Worm (Caenorhabditis elegans) whole organism, L1 larva: ENCODE data around the gene Y116A8C.33.

Experiments used
- aly-2 ChIP-seq: fragments of 150-350 bp; optimal IDR thresholded peaks from 2 replicates; lab custom pipeline; 2014; ENCODE audit warnings: missing biosample characterization, missing genetic modification characterization
- ama-1 ChIP-seq: fragments of 150-350 bp; optimal IDR thresholded peaks from 2 replicates; lab custom pipeline; 2014
- ces-1 ChIP-seq: fragments of 150-350 bp; optimal IDR thresholded peaks from 2 replicates; lab custom pipeline; 2014; ENCODE audit warnings: missing biosample characterization, missing genetic modification reagents, missing genetic modification characterization
- dpl-1 ChIP-seq, 3 experiments: fragments of 150-350 bp in 2 of 3; sonication (generic microtip) in 1 of 3; optimal IDR thresholded peaks; 2 replicates each; lab custom pipeline; 2014 to 2017; ENCODE audit warnings: missing biosample characterization in 3 of 3, missing genetic modification characterization in 3 of 3, missing genetic modification reagents in 3 of 3
- dsc-1 ChIP-seq: sonication (generic microtip); optimal IDR thresholded peaks from 2 replicates; lab custom pipeline; 2016; ENCODE audit warnings: mild to moderate bottlenecking, missing genetic modification characterization, missing compliant biosample characterization
- efl-1 ChIP-seq, 4 experiments: fragments of 150-350 bp; optimal IDR thresholded peaks in 3 of 4; peaks in 1 of 4; 1 replicate in 1 of 4; 2 replicates in 3 of 4; lab custom pipeline; 2014; ENCODE audit warnings: missing biosample characterization in 2 of 4, missing genetic modification characterization in 2 of 4, missing genetic modification reagents in 2 of 4
- efl-3 ChIP-seq: fragments of 200-800 bp; sonication (Bioruptor generic); optimal IDR thresholded peaks from 2 replicates; lab custom pipeline; 2018; ENCODE audit warnings: mild to moderate bottlenecking, missing genetic modification characterization, missing compliant biosample characterization
- egl-27 ChIP-seq, 2 experiments: fragments of 150-350 bp in 1 of 2; sonication (generic microtip); optimal IDR thresholded peaks; 3 replicates each; lab custom pipeline; 2017 to 2018; ENCODE audit warnings: missing biosample characterization in 2 of 2, missing genetic modification characterization in 2 of 2, missing genetic modification reagents in 2 of 2
- elt-2 ChIP-seq: sonication (generic microtip); optimal IDR thresholded peaks from 2 replicates; lab custom pipeline; 2016; ENCODE audit warnings: missing genetic modification characterization, mild to moderate bottlenecking, inconsistent platforms, missing compliant biosample characterization, missing genetic modification reagents
- fkh-4 ChIP-seq: sonication (generic microtip); optimal IDR thresholded peaks from 2 replicates; lab custom pipeline; 2016; ENCODE audit warnings: missing compliant biosample characterization, missing genetic modification characterization, borderline replicate concordance
- fkh-8 ChIP-seq: sonication (generic microtip); optimal IDR thresholded peaks from 2 replicates; lab custom pipeline; 2016; ENCODE audit warnings: mild to moderate bottlenecking, missing genetic modification characterization, missing compliant biosample characterization
- hlh-17 ChIP-seq: fragments of 200-800 bp; sonication (Bioruptor generic); optimal IDR thresholded peaks from 2 replicates; lab custom pipeline; 2018; ENCODE audit warnings: missing genetic modification characterization, mild to moderate bottlenecking, missing compliant biosample characterization, moderate library complexity, borderline replicate concordance
- jun-1 ChIP-seq: fragments of 150-350 bp; optimal IDR thresholded peaks from 2 replicates; lab custom pipeline; 2014; ENCODE audit warnings: missing biosample characterization, missing genetic modification reagents, missing genetic modification characterization
- lin-13 ChIP-seq: fragments of 150-350 bp; optimal IDR thresholded peaks from 2 replicates; lab custom pipeline; 2014; ENCODE audit warnings: missing biosample characterization, missing genetic modification reagents, missing genetic modification characterization
- lin-14 ChIP-seq: fragments of 200-800 bp; sonication (Bioruptor generic); optimal IDR thresholded peaks from 2 replicates; lab custom pipeline; 2018; ENCODE audit warnings: mild to moderate bottlenecking, missing genetic modification characterization, moderate library complexity, missing compliant biosample characterization
- lir-3 ChIP-seq: sonication (generic microtip); optimal IDR thresholded peaks from 2 replicates; lab custom pipeline; 2016; ENCODE audit warnings: mild to moderate bottlenecking, missing genetic modification characterization, moderate library complexity, missing compliant biosample characterization; ENCODE audit not compliant: poor library complexity
- mab-9 ChIP-seq: fragments of 200-800 bp; sonication (Bioruptor generic); IDR thresholded peaks from 2 replicates; pipeline ENCODE4 v1.3.6; 2022; ENCODE audit warnings: missing genetic modification reagents, missing genetic modification characterization, missing compliant biosample characterization
- mef-2 ChIP-seq: fragments of 150-350 bp; optimal IDR thresholded peaks from 2 replicates; lab custom pipeline; 2014; ENCODE audit warnings: missing biosample characterization, missing genetic modification characterization
- nhr-11 ChIP-seq: fragments of 150-350 bp; optimal IDR thresholded peaks from 2 replicates; lab custom pipeline; 2014; ENCODE audit warnings: missing biosample characterization, missing genetic modification characterization
- nhr-19 ChIP-seq: fragments of 200-800 bp; sonication (Bioruptor generic); conservative IDR thresholded peaks from 2 replicates; pipeline ENCODE4 v1.3.6; 2022; ENCODE audit warnings: missing genetic modification characterization, missing compliant biosample characterization
- nhr-28 ChIP-seq: fragments of 150-350 bp; optimal IDR thresholded peaks from 2 replicates; lab custom pipeline; 2014; ENCODE audit warnings: missing biosample characterization, missing genetic modification characterization
- nhr-47 ChIP-seq: sonication (generic microtip); optimal IDR thresholded peaks from 2 replicates; lab custom pipeline; 2016; ENCODE audit warnings: mild to moderate bottlenecking, missing genetic modification characterization, moderate library complexity, missing compliant biosample characterization
- nhr-76 ChIP-seq: sonication (generic microtip); optimal IDR thresholded peaks from 2 replicates; lab custom pipeline; 2017; ENCODE audit warnings: missing biosample characterization, missing genetic modification characterization
- nhr-85 ChIP-seq: sonication (generic microtip); peaks from one replicate; lab custom pipeline; 2016; ENCODE audit warnings: missing genetic modification characterization, inconsistent platforms, missing compliant biosample characterization
- pag-3 ChIP-seq: sonication (generic microtip); optimal IDR thresholded peaks from 2 replicates; lab custom pipeline; 2017; ENCODE audit warnings: missing genetic modification characterization, mild to moderate bottlenecking, missing compliant biosample characterization, antibody characterized with exemption, borderline replicate concordance; ENCODE audit not compliant: insufficient read depth
- pqm-1 ChIP-seq: sonication (generic microtip); optimal IDR thresholded peaks from 3 replicates; lab custom pipeline; 2017; ENCODE audit warnings: missing biosample characterization, missing genetic modification characterization
- rnt-1 ChIP-seq: sonication (generic microtip); optimal IDR thresholded peaks from 2 replicates; lab custom pipeline; 2016; ENCODE audit warnings: mild to moderate bottlenecking, missing genetic modification characterization, moderate library complexity, missing compliant biosample characterization
- skn-1 ChIP-seq: fragments of 150-350 bp; optimal IDR thresholded peaks from 2 replicates; lab custom pipeline; 2014; ENCODE audit warnings: missing biosample characterization, missing genetic modification characterization
- snpc-4 ChIP-seq: fragments of 150-350 bp; optimal IDR thresholded peaks from 2 replicates; lab custom pipeline; 2014; ENCODE audit warnings: missing biosample characterization, missing genetic modification characterization
- snu-23 ChIP-seq: sonication (generic microtip); optimal IDR thresholded peaks from 2 replicates; lab custom pipeline; 2016; ENCODE audit warnings: missing genetic modification characterization, missing compliant biosample characterization
- sptf-1 ChIP-seq: fragments of 150-350 bp; optimal IDR thresholded peaks from 2 replicates; lab custom pipeline; 2014; ENCODE audit warnings: missing biosample characterization, missing genetic modification characterization
- sup-37 ChIP-seq: fragments of 200-800 bp; sonication (Bioruptor generic); optimal IDR thresholded peaks from 2 replicates; lab custom pipeline; 2018; ENCODE audit warnings: mild to moderate bottlenecking, missing genetic modification characterization, missing compliant biosample characterization
- swsn-7 ChIP-seq: sonication (generic microtip); optimal IDR thresholded peaks from 2 replicates; lab custom pipeline; 2016; ENCODE audit warnings: missing genetic modification characterization, missing compliant biosample characterization
- tbx-2 ChIP-seq: sonication (generic microtip); optimal IDR thresholded peaks from 2 replicates; lab custom pipeline; 2016; ENCODE audit warnings: missing genetic modification characterization, missing compliant biosample characterization
- unc-130 ChIP-seq: fragments of 150-350 bp; optimal IDR thresholded peaks from 2 replicates; lab custom pipeline; 2017; ENCODE audit warnings: missing biosample characterization, missing genetic modification characterization, inconsistent platforms
- unc-98 ChIP-seq: fragments of 200-800 bp; sonication (Bioruptor generic); IDR thresholded peaks from 2 replicates; pipeline ENCODE4 v1.3.6; 2022; ENCODE audit warnings: missing genetic modification characterization, missing compliant biosample characterization
- xbp-1 ChIP-seq: sonication (generic microtip); optimal IDR thresholded peaks from 2 replicates; lab custom pipeline; 2016; ENCODE audit warnings: missing genetic modification characterization, missing compliant biosample characterization
- zag-1 ChIP-seq: fragments of 150-350 bp; optimal IDR thresholded peaks from 2 replicates; lab custom pipeline; 2014; ENCODE audit warnings: missing biosample characterization, missing genetic modification characterization

The Y116A8C.33 gene

ce11 chrIV:17104157-17104872, 7.6 kb upstream of the Y116A8C.33 start:
- no peak for TF ChIP-seq zag-1 (tag; lab: Kevin White, UChicago)
- TF ChIP-seq dpl-1 (GFP tag; optimal IDR thresholded peaks at IDR 0.05; lab: Kevin White, UChicago), result peak in 2 of 3 experiments; percentile 20 to 38
- peak; percentile 17 to 22 for TF ChIP-seq efl-1 (optimal IDR thresholded peaks at IDR 0.05; lab: Kevin White, UChicago)
- TF ChIP-seq efl-1 (GFP tag; optimal IDR thresholded peaks at IDR 0.05 in 1 of 2; lab: Kevin White, UChicago), result peak in 1 of 2 experiments; percentile 72

ce11 chrIV:17105578-17105977, 6.3 kb upstream of the Y116A8C.33 start:
- TF ChIP-seq sup-37 (GFP tag; lab: Kevin White, UChicago) (no peak), sptf-1 (tag; lab: Kevin White, UChicago) (no peak), jun-1 (no peak), nhr-11 (tag; lab: Kevin White, UChicago) (no peak), lin-14 (no peak), nhr-85 (tag; lab: Kevin White, UChicago) (no peak), ama-1 (lab: Kevin White, UChicago) (no peak), nhr-76 (tag; lab: Kevin White, UChicago) (no peak), elt-2 (tag; lab: Kevin White, UChicago) (no peak)

- TF ChIP-seq unc-98 (GFP tag; lab: Robert Waterston, UW) (0 out of 2 replicates have a peak, but pooled peaks have one; percentile 29), sptf-1 (tag; lab: Kevin White, UChicago) (no peak)
Measured at ce11 chrIV:17108200-17108599, 3.7 kb upstream of the Y116A8C.33 start.

- TF ChIP-seq egl-27 (tag; optimal IDR thresholded peaks at IDR 0.05; lab: Kevin White, UChicago) (no peak), efl-1 (optimal IDR thresholded peaks at IDR 0.05; lab: Kevin White, UChicago) (no peak), efl-1 (GFP tag; optimal IDR thresholded peaks at IDR 0.05 in 1 of 2; lab: Kevin White, UChicago) (peak; percentile 30 to 45), snu-23 (GFP tag; lab: Kevin White, UChicago) (no peak), rnt-1 (no peak), tbx-2 (tag; lab: Kevin White, UChicago) (no peak), mab-9 (GFP tag; lab: Robert Waterston, UW) (no peak), dpl-1 (GFP tag; optimal IDR thresholded peaks at IDR 0.05; lab: Kevin White, UChicago) (peak in 1 of 3 experiments; percentile 11), pqm-1 (tag; lab: Kevin White, UChicago) (no peak)
Measured at ce11 chrIV:17108805-17109204, 3.1 kb upstream of the Y116A8C.33 start.

- TF ChIP-seq unc-130, result no peak
- TF ChIP-seq pag-3 (tag; lab: Kevin White, UChicago), result no peak
- TF ChIP-seq tbx-2 (tag; lab: Kevin White, UChicago), result no peak
- no peak for TF ChIP-seq aly-2 (tag; lab: Kevin White, UChicago)
- TF ChIP-seq nhr-47 (tag; lab: Kevin White, UChicago), result no peak
- TF ChIP-seq swsn-7 (tag; lab: Kevin White, UChicago), result no peak
- no peak for TF ChIP-seq xbp-1 (tag; lab: Kevin White, UChicago)
Measured at ce11 chrIV:17109436-17109835, 2.5 kb upstream of the Y116A8C.33 start.

- TF ChIP-seq hlh-17, result no peak
- no peak for TF ChIP-seq efl-1 (optimal IDR thresholded peaks at IDR 0.05; lab: Kevin White, UChicago)
- TF ChIP-seq efl-1 (GFP tag; optimal IDR thresholded peaks at IDR 0.05 in 1 of 2; lab: Kevin White, UChicago), result peak in 1 of 2 experiments; percentile 78
Measured at ce11 chrIV:17110882-17111281, 1.0 kb upstream of the Y116A8C.33 start, which contains the start of gene sfa-1. sfa-1 (minus strand) TSS chrIV:17110982.

- TF ChIP-seq rnt-1 (no peak), snu-23 (GFP tag; lab: Kevin White, UChicago) (no peak), skn-1 (tag; lab: Kevin White, UChicago) (no peak), pqm-1 (tag; lab: Kevin White, UChicago) (no peak), mef-2 (tag; lab: Kevin White, UChicago) (no peak), ces-1 (no peak), lin-13 (GFP tag; lab: Kevin White, UChicago) (no peak), mab-9 (GFP tag; lab: Robert Waterston, UW) (no peak), fkh-4 (no peak), dsc-1 (tag; lab: Kevin White, UChicago) (no peak), lir-3 (tag; lab: Kevin White, UChicago) (no peak), nhr-28 (tag; lab: Kevin White, UChicago) (no peak), nhr-19 (GFP tag; lab: Robert Waterston, UW) (no peak), snpc-4 (no peak), jun-1 (no peak), efl-3 (GFP tag; lab: Kevin White, UChicago) (no peak), fkh-8 (no peak), egl-27 (tag; optimal IDR thresholded peaks at IDR 0.05; lab: Kevin White, UChicago) (no peak)
Measured at ce11 chrIV:17116345-17116744, 4.4 kb downstream of the Y116A8C.33 start, which contains the start of gene cyn-13. cyn-13 (minus strand) TSS chrIV:17116657.
